Fruit fly (Drosophila melanogaster): Measurements from ENCODE around the gene CG13310.

CG13310 gene

DNA sequence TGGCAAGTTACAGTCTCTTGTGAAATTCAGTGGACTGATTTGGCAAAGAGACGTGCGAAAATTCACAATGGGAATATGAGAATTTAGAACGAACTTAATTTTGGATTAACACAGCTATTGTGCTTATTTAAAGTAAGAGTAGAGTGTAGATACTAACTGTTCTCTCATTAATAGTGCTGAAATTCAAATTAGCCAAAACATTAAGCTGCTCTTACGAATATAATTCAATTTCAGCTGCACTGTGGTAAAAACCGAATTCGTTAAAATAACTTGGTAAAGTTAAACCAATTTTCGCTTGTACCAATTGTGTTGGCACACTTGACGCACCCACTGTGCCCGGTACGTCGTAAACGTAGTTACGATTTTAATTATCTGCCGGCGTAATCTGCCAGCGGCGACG, 32.5 kb downstream of the CG13310 start (continued):
- TF ChIP-seq Sry-β (GFP tag; optimal IDR thresholded peaks at IDR 0.05), result no peak
- no peak for TF ChIP-seq gcm (GFP tag; optimal IDR thresholded peaks at IDR 0.05)
- no peak for TF ChIP-seq CG3995 (GFP tag; optimal IDR thresholded peaks at IDR 0.05)
- peak; percentile 57 for TF ChIP-seq CG9727 (GFP tag; optimal IDR thresholded peaks at IDR 0.05)
- no peak for TF ChIP-seq CG5953 (GFP tag; IDR thresholded peaks at IDR 0.05)
- TF ChIP-seq CG17612 (GFP tag; IDR thresholded peaks at IDR 0.05), result no peak
- no peak for TF ChIP-seq kah (GFP tag; optimal IDR thresholded peaks at IDR 0.05)
- no peak for TF ChIP-seq ttk (GFP tag; IDR thresholded peaks at IDR 0.05)
- TF ChIP-seq GATAe (GFP tag; conservative IDR thresholded peaks at IDR 0.05), result 0 out of 2 replicates have a peak, but pooled peaks have one; percentile 27
- no peak for TF ChIP-seq CG31224 (GFP tag; IDR thresholded peaks at IDR 0.05)
- TF ChIP-seq CG9609 (GFP tag; optimal IDR thresholded peaks at IDR 0.05), result peak; percentile 16
- peak; percentile 57 for TF ChIP-seq CG7786 (GFP tag; optimal IDR thresholded peaks at IDR 0.05)
- peak; percentile 32 for TF ChIP-seq Side (GFP tag; optimal IDR thresholded peaks at IDR 0.05)
- no peak for TF ChIP-seq ase (GFP tag; IDR thresholded peaks at IDR 0.05)
- no peak for TF ChIP-seq CG2116 (GFP tag; optimal IDR thresholded peaks at IDR 0.05)
- TF ChIP-seq BtbVII (GFP tag; optimal IDR thresholded peaks at IDR 0.05), result peak; percentile 43
- no peak for TF ChIP-seq inv (GFP tag; IDR thresholded peaks at IDR 0.05; ENCODE audit: partially characterized antibody)
- TF ChIP-seq zfh1 (GFP tag; IDR thresholded peaks at IDR 0.05), result no peak
- no peak for TF ChIP-seq wek (GFP tag; optimal IDR thresholded peaks at IDR 0.05)
- peak; percentile 20 for TF ChIP-seq CG6854 (GFP tag; optimal IDR thresholded peaks at IDR 0.05)

DNA sequence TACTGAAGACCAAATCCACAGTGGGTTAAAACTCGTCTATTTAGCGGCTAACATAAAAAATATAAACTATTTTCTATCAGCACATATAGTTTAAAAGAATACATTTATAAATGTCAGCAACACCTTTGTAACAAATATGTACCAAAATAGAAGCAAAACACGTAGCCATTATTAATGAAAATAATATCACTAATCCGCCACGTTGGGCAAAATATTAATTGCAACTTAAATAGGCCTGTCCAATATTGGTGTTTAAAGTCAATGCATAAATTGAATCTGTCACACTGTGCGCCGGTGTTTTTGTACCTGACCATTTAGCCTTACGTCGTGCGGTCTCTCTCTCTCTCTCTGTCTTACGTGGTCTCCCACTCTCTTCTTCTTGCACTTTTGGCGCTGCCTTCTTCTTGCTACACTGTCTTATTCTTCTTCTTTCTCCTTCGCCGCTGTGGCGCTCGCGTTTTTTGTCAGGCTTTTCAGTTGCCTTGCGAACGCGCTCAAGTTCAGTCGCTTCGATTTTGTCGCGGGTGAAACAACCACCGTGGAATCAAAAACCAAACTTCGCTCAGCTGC, 34.3 kb downstream of the CG13310 start:
- no peak; the same call in none of the 2 replicates for TF ChIP-seq ato (GFP tag; IDR thresholded peaks at IDR 0.05; ENCODE audit: partially characterized antibody)
- TF ChIP-seq CG12769 (tag; optimal IDR thresholded peaks at IDR 0.05), result peak; percentile 98
- no peak for TF ChIP-seq zen2 (GFP tag; IDR thresholded peaks at IDR 0.05; ENCODE audit: partially characterized antibody)
- peak; percentile 94 for TF ChIP-seq otp (GFP tag; IDR thresholded peaks at IDR 0.05)
- TF ChIP-seq slp2 (GFP tag; optimal IDR thresholded peaks at IDR 0.05), result peak; percentile 95
- TF ChIP-seq CG10431 (GFP tag; optimal IDR thresholded peaks at IDR 0.05), result peak; percentile 97
- TF ChIP-seq NC2α (GFP tag; optimal IDR thresholded peaks at IDR 0.05), result peak; percentile 96
- TF ChIP-seq knrl (GFP tag; IDR thresholded peaks at IDR 0.05; ENCODE audit: partially characterized antibody), result peak; percentile 75
- peak; percentile 96 for TF ChIP-seq Asciz (GFP tag; optimal IDR thresholded peaks at IDR 0.05)
- TF ChIP-seq corto (GFP tag; optimal IDR thresholded peaks at IDR 0.05), result peak; percentile 76
- peak; percentile 86 for TF ChIP-seq zen (tag; optimal IDR thresholded peaks at IDR 0.05)
- TF ChIP-seq CG18262 (tag; optimal IDR thresholded peaks at IDR 0.05), result peak; percentile 99
- peak; percentile 93 for TF ChIP-seq CG15011 (GFP tag; optimal IDR thresholded peaks at IDR 0.05)
- TF ChIP-seq lab (GFP tag; optimal IDR thresholded peaks at IDR 0.05), result peak; percentile 98
- peak; percentile 39 for TF ChIP-seq Dref (GFP tag; IDR thresholded peaks at IDR 0.05)
- peak; percentile 95 for TF ChIP-seq wdn (GFP tag; IDR thresholded peaks at IDR 0.05)
- peak; percentile 91 for TF ChIP-seq CG9727 (GFP tag; optimal IDR thresholded peaks at IDR 0.05)
- TF ChIP-seq chinmo (GFP tag; IDR thresholded peaks at IDR 0.05; ENCODE audit: partially characterized antibody), result peak; percentile 95; the same call in 3 of the 4 replicates
- TF ChIP-seq ro (GFP tag; IDR thresholded peaks at IDR 0.05), result peak; percentile 95
- peak; percentile 93 for TF ChIP-seq CG1792 (GFP tag; optimal IDR thresholded peaks at IDR 0.05)
- peak; percentile 91 for TF ChIP-seq CG18764 (GFP tag; optimal IDR thresholded peaks at IDR 0.05)
- TF ChIP-seq CG32767 (GFP tag; IDR thresholded peaks at IDR 0.05), result peak; percentile 96
- TF ChIP-seq CG2116 (GFP tag; optimal IDR thresholded peaks at IDR 0.05), result peak; percentile 82
- TF ChIP-seq CG7556 (GFP tag; optimal IDR thresholded peaks at IDR 0.05), result peak; percentile 99
- peak; percentile 90 for TF ChIP-seq CG15073 (GFP tag; optimal IDR thresholded peaks at IDR 0.05)
- TF ChIP-seq Hr3 (GFP tag; optimal IDR thresholded peaks at IDR 0.05), result peak; percentile 98
- peak; percentile 97 for TF ChIP-seq pnt (GFP tag; optimal IDR thresholded peaks at IDR 0.05)
- peak; percentile 100 for TF ChIP-seq CoRest (tag; optimal IDR thresholded peaks at IDR 0.05)
- peak; percentile 93 to 99 for TF ChIP-seq Pdp1 (GFP tag; optimal IDR thresholded peaks at IDR 0.05)
- peak; percentile 96 for TF ChIP-seq CG14667 (GFP tag; IDR thresholded peaks at IDR 0.05)
- TF ChIP-seq D19A (tag; optimal IDR thresholded peaks at IDR 0.05), result peak; percentile 91

All from whole organism, embryonic.